Fruit fly (Drosophila melanogaster): ENCODE data around the gene Lcp65Ag3.

DNA sequence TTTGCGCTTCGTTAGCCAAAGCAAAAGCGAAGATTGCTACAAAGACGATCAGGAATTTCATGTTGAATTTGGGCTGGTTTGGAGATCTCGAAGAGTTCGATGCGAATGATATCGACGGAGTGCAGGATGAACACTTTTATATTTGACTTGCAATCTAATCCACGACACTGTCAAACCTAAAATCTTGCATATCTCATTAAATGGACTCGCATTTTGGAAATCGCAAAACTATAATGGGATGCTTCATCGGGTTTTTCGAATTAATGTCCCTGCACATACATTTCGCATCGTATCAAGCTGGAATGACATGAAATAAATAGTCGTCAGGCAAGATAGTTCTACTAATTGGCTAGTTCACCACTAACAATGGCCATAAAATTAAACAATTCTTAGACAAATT lies 7.2 kb upstream of the Lcp65Ag3 start, which contains the start of gene Lcp65Ae:
- TF ChIP-seq gl (tag; optimal IDR thresholded peaks at IDR 0.05) (no peak), D1 (tag; optimal IDR thresholded peaks at IDR 0.05) (no peak), Ets98B (GFP tag; IDR thresholded peaks at IDR 0.05) (no peak), EcR (GFP tag; optimal IDR thresholded peaks at IDR 0.05) (no peak), CG9948 (tag; optimal IDR thresholded peaks at IDR 0.05) (no peak), Pif1A (GFP tag; optimal IDR thresholded peaks at IDR 0.05) (no peak), CG15710 (tag; optimal IDR thresholded peaks at IDR 0.05) (no peak), rn (GFP tag; IDR thresholded peaks at IDR 0.05) (no peak), CG13204 (GFP tag; optimal IDR thresholded peaks at IDR 0.05) (no peak), CG12605 (GFP tag; IDR thresholded peaks at IDR 0.05) (no peak), CG4496 (GFP tag; IDR thresholded peaks at IDR 0.05) (no peak)

Measured in whole organism, pupa.